Worm (Caenorhabditis elegans) whole organism, young adult: ENCODE results near the gene C18B2.5.
A peak's percentile ranks its signal among the peaks of the same experiment; 100 is the strongest.

Source experiments
- B0261.1 ChIP-seq: sonication (generic microtip); optimal IDR thresholded peaks from 2 replicates; lab custom pipeline; 2016; ENCODE audit warnings: mild to moderate bottlenecking, missing genetic modification characterization, moderate library complexity, missing compliant biosample characterization
- B0336.3 ChIP-seq: fragments of 200-800 bp; sonication (Bioruptor generic); IDR thresholded peaks from 2 replicates; pipeline ENCODE4 v1.3.6; 2022; ENCODE audit warnings: missing genetic modification characterization, missing compliant biosample characterization
- D2030.7 ChIP-seq: fragments of 200-800 bp; sonication (Bioruptor generic); IDR thresholded peaks from 2 replicates; pipeline ENCODE4 v1.3.6; 2022; ENCODE audit warnings: missing genetic modification reagents, missing genetic modification characterization, missing compliant biosample characterization
- F22D6.2 ChIP-seq: sonication (generic microtip); optimal IDR thresholded peaks from 2 replicates; lab custom pipeline; 2016; ENCODE audit warnings: mild to moderate bottlenecking, missing genetic modification characterization, missing compliant biosample characterization
- F37B4.10 ChIP-seq: fragments of 200-800 bp; sonication (Bioruptor generic); IDR thresholded peaks from 2 replicates; pipeline ENCODE4 v1.3.6; 2022; ENCODE audit warnings: missing genetic modification characterization, missing compliant biosample characterization
- F52B5.7 ChIP-seq: sonication (generic microtip); optimal IDR thresholded peaks from 2 replicates; lab custom pipeline; 2016; ENCODE audit warnings: mild to moderate bottlenecking, missing genetic modification characterization, missing compliant biosample characterization
- Y56A3A.18 ChIP-seq: fragments of 200-800 bp; sonication (Bioruptor generic); IDR thresholded peaks from 2 replicates; pipeline ENCODE4 v1.3.6; 2022; ENCODE audit warnings: missing genetic modification reagents, missing genetic modification characterization, missing compliant biosample characterization
- aptf-3 ChIP-seq: fragments of 200-800 bp; sonication (Bioruptor generic); IDR thresholded peaks from 2 replicates; pipeline ENCODE4 v1.3.6; 2022; ENCODE audit warnings: missing genetic modification characterization, missing compliant biosample characterization
- attf-5 ChIP-seq: fragments of 200-800 bp; sonication (Bioruptor generic); optimal IDR thresholded peaks from 2 replicates; lab custom pipeline; 2018; ENCODE audit warnings: mild to moderate bottlenecking, missing genetic modification characterization, missing compliant biosample characterization
- ceh-27 ChIP-seq: fragments of 200-800 bp; sonication (Bioruptor generic); optimal IDR thresholded peaks from 2 replicates; lab custom pipeline; 2018; ENCODE audit warnings: mild to moderate bottlenecking, missing genetic modification characterization, moderate library complexity, missing compliant biosample characterization
- ceh-79 ChIP-seq: sonication (generic microtip); optimal IDR thresholded peaks from 2 replicates; lab custom pipeline; 2017; ENCODE audit warnings: mild to moderate bottlenecking, missing genetic modification characterization, missing compliant biosample characterization
- dox-1 ChIP-seq: fragments of 200-800 bp; sonication (Bioruptor generic); IDR thresholded peaks from 2 replicates; pipeline ENCODE4 v1.3.6; 2022; ENCODE audit warnings: missing genetic modification reagents, missing genetic modification characterization, missing compliant biosample characterization
- dpff-1 ChIP-seq: sonication (generic microtip); optimal IDR thresholded peaks from 2 replicates; lab custom pipeline; 2017; ENCODE audit warnings: mild to moderate bottlenecking, missing genetic modification characterization, missing compliant biosample characterization
- dpl-1 ChIP-seq: fragments of 150-350 bp; optimal IDR thresholded peaks from 2 replicates; lab custom pipeline; 2014; ENCODE audit warnings: missing biosample characterization, missing genetic modification reagents, missing genetic modification characterization
- efl-1 ChIP-seq: fragments of 150-350 bp; optimal IDR thresholded peaks from 2 replicates; lab custom pipeline; 2014; ENCODE audit warnings: missing biosample characterization, missing genetic modification reagents, missing genetic modification characterization
- egl-18 ChIP-seq: fragments of 200-800 bp; sonication (Bioruptor generic); IDR thresholded peaks from 2 replicates; pipeline ENCODE4 v1.3.6; 2022; ENCODE audit warnings: missing genetic modification reagents, missing genetic modification characterization, missing compliant biosample characterization
- egl-44 ChIP-seq: fragments of 200-800 bp; sonication (Bioruptor generic); IDR thresholded peaks from 2 replicates; pipeline ENCODE4 v1.3.6; 2022; ENCODE audit warnings: missing genetic modification reagents, missing genetic modification characterization, missing compliant biosample characterization
- egrh-3 ChIP-seq: fragments of 200-800 bp; sonication (Bioruptor generic); IDR thresholded peaks from 2 replicates; pipeline ENCODE4 v1.3.6; 2022; ENCODE audit warnings: missing genetic modification reagents, missing genetic modification characterization, missing compliant biosample characterization
- ekl-4 ChIP-seq: fragments of 200-800 bp; sonication (Bioruptor generic); IDR thresholded peaks from 2 replicates; pipeline ENCODE4 v1.3.6; 2022; ENCODE audit warnings: missing genetic modification reagents, missing genetic modification characterization, missing compliant biosample characterization
- ets-4 ChIP-seq: fragments of 200-800 bp; sonication (Bioruptor generic); optimal IDR thresholded peaks from 2 replicates; lab custom pipeline; 2018; ENCODE audit warnings: mild to moderate bottlenecking, missing genetic modification characterization, missing compliant biosample characterization
- him-1 ChIP-seq: sonication (generic microtip); optimal IDR thresholded peaks from 2 replicates; lab custom pipeline; 2016; ENCODE audit warnings: missing genotype, missing genetic modification reagents, missing genetic modification characterization, missing compliant biosample characterization
- hmg-20 ChIP-seq: fragments of 200-800 bp; sonication (Bioruptor generic); IDR thresholded peaks from 2 replicates; pipeline ENCODE4 v1.3.6; 2022; ENCODE audit warnings: missing genetic modification reagents, missing genetic modification characterization, missing compliant biosample characterization
- let-526 ChIP-seq: fragments of 200-800 bp; sonication (Bioruptor generic); IDR thresholded peaks from 2 replicates; pipeline ENCODE4 v1.3.6; 2022; ENCODE audit warnings: missing genetic modification reagents, missing genetic modification characterization, missing compliant biosample characterization
- let-607 ChIP-seq, 2 experiments: fragments of 200-800 bp in 1 of 2; sonication (Bioruptor generic) in 1 of 2; sonication (generic microtip) in 1 of 2; optimal IDR thresholded peaks; 2 replicates each; lab custom pipeline; 2016 to 2018; ENCODE audit warnings: mild to moderate bottlenecking in 2 of 2, missing compliant biosample characterization in 2 of 2, missing genetic modification characterization in 2 of 2, moderate library complexity in 2 of 2, missing genotype in 1 of 2
- lin-35 ChIP-seq, 3 experiments: fragments of 150-350 bp in 2 of 3; sonication (generic microtip) in 1 of 3; optimal IDR thresholded peaks; 2 replicates each; lab custom pipeline; 2014 to 2018; ENCODE audit warnings: missing biosample characterization in 3 of 3, missing genetic modification characterization in 3 of 3, missing genetic modification reagents in 3 of 3
- lin-54 ChIP-seq: fragments of 200-800 bp; sonication (Bioruptor generic); optimal IDR thresholded peaks from 2 replicates; lab custom pipeline; 2018; ENCODE audit warnings: mild to moderate bottlenecking, missing genetic modification characterization, missing compliant biosample characterization
- lsl-1 ChIP-seq: fragments of 200-800 bp; sonication (Bioruptor generic); optimal IDR thresholded peaks from 2 replicates; lab custom pipeline; 2018; ENCODE audit warnings: mild to moderate bottlenecking, missing genetic modification characterization, moderate library complexity, missing compliant biosample characterization
- madf-6 ChIP-seq: fragments of 200-800 bp; sonication (Bioruptor generic); IDR thresholded peaks from 2 replicates; pipeline ENCODE4 v1.3.6; 2022; ENCODE audit warnings: missing genetic modification reagents, missing genetic modification characterization, missing compliant biosample characterization
- nfyb-1 ChIP-seq: fragments of 200-800 bp; sonication (Bioruptor generic); IDR thresholded peaks from 2 replicates; pipeline ENCODE4 v1.3.6; 2022; ENCODE audit warnings: missing genetic modification reagents, missing genetic modification characterization, missing compliant biosample characterization
- nhr-80 ChIP-seq: sonication (generic microtip); optimal IDR thresholded peaks from 2 replicates; lab custom pipeline; 2016; ENCODE audit warnings: missing genetic modification characterization, missing compliant biosample characterization
- pha-4 ChIP-seq: fragments of 150-350 bp; sonication (generic microtip); optimal IDR thresholded peaks from 2 replicates; lab custom pipeline; 2014; ENCODE audit warnings: missing biosample characterization, missing genetic modification reagents, missing genetic modification characterization
- snpc-1.1 ChIP-seq: sonication (generic microtip); optimal IDR thresholded peaks from 2 replicates; lab custom pipeline; 2017; ENCODE audit warnings: missing genetic modification characterization, mild to moderate bottlenecking, missing compliant biosample characterization, antibody characterized with exemption, moderate library complexity, missing genotype, missing genetic modification reagents; ENCODE audit not compliant: insufficient read depth
- snpc-3.4 ChIP-seq: sonication (generic microtip); optimal IDR thresholded peaks from 2 replicates; lab custom pipeline; 2017; ENCODE audit warnings: missing genetic modification characterization, mild to moderate bottlenecking, missing compliant biosample characterization, antibody characterized with exemption, moderate library complexity, missing genotype, missing genetic modification reagents
- unc-130 ChIP-seq: sonication (generic microtip); optimal IDR thresholded peaks from 2 replicates; lab custom pipeline; 2016; ENCODE audit warnings: missing genetic modification reagents, missing genetic modification characterization, missing compliant biosample characterization
- zfh-2 ChIP-seq: fragments of 200-800 bp; sonication (Bioruptor generic); conservative IDR thresholded peaks from 2 replicates; pipeline ENCODE4 v1.3.6; 2022; ENCODE audit warnings: missing genetic modification reagents, missing genetic modification characterization, missing compliant biosample characterization
- zim-3 ChIP-seq: sonication (generic microtip); optimal IDR thresholded peaks from 2 replicates; lab custom pipeline; 2017; ENCODE audit warnings: mild to moderate bottlenecking, missing genetic modification characterization, moderate library complexity, missing compliant biosample characterization
- ztf-28 ChIP-seq: fragments of 200-800 bp; sonication (Bioruptor generic); IDR thresholded peaks from 2 replicates; pipeline ENCODE4 v1.3.6; 2022; ENCODE audit warnings: missing genetic modification reagents, missing genetic modification characterization, missing compliant biosample characterization
- ztf-3 ChIP-seq: fragments of 200-800 bp; sonication (Bioruptor generic); optimal IDR thresholded peaks from 2 replicates; lab custom pipeline; 2018; ENCODE audit warnings: mild to moderate bottlenecking, missing genetic modification characterization, missing compliant biosample characterization

Gene C18B2.5

DNA sequence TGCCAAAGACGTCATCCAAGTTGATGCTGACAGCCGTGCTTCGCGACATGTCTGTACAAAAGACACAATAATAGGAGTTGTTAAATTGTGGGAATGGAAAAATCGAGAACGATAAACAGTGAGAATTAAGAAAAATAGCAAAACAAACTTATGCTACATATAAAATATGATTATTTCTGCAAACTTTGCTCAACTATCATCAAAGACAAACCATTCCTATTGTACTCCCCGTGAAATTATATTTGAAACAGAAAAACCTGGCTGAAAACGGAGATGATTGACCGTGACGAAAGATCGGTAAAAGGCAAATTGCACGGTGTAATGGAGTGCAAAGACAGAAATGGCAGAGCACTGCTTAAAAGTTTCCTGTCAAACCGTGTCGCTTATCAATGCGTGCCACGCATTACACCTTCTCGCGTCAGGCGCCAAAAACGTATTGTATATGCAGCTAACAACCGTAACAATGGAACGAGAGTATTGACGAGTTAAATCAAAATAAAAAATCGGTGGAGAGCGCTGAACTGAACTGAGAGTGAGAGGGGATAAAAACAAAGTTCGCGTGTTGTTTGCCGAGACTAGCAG lies at the start of gene C18B2.5:
TSS of gene C18B2.5 (minus strand) at position 51 of the 582 bp plus-strand sequence.
- TF ChIP-seq lin-35 (GFP tag; optimal IDR thresholded peaks at IDR 0.05; lab: Kevin White, UChicago), result no peak
- no peak for TF ChIP-seq ceh-27 (GFP tag; lab: Kevin White, UChicago)
- no peak for TF ChIP-seq pha-4
- no peak for TF ChIP-seq F52B5.7 (tag; lab: Kevin White, UChicago)
- no peak for TF ChIP-seq him-1
- TF ChIP-seq nhr-80, result peak; percentile 98
- TF ChIP-seq Y56A3A.18 (GFP tag; lab: Robert Waterston, UW), result no peak
- TF ChIP-seq snpc-3.4, result no peak
- peak; percentile 74 for TF ChIP-seq dox-1
- TF ChIP-seq ets-4 (GFP tag; lab: Kevin White, UChicago), result peak; percentile 80
- TF ChIP-seq ekl-4 (GFP tag; lab: Robert Waterston, UW), result no peak
- no peak for TF ChIP-seq madf-6 (GFP tag; lab: Robert Waterston, UW)
- no peak for TF ChIP-seq unc-130 (GFP tag; lab: Kevin White, UChicago)
- TF ChIP-seq ztf-3, result no peak
- TF ChIP-seq let-607 (tag; optimal IDR thresholded peaks at IDR 0.05; lab: Kevin White, UChicago), result peak; percentile 19 to 82
- peak; percentile 74 for TF ChIP-seq let-526 (GFP tag; lab: Robert Waterston, UW)
- TF ChIP-seq lin-54 (GFP tag; lab: Kevin White, UChicago), result no peak
- TF ChIP-seq attf-5 (GFP tag; lab: Kevin White, UChicago), result no peak
- no peak for TF ChIP-seq ceh-79
- no peak for TF ChIP-seq egrh-3 (GFP tag; lab: Robert Waterston, UW)
- TF ChIP-seq snpc-1.1, result no peak
- TF ChIP-seq F37B4.10, result no peak
- no peak for TF ChIP-seq egl-44 (GFP tag; lab: Robert Waterston, UW)
- no peak for TF ChIP-seq efl-1 (GFP tag; lab: Kevin White, UChicago)
- no peak for TF ChIP-seq aptf-3

DNA sequence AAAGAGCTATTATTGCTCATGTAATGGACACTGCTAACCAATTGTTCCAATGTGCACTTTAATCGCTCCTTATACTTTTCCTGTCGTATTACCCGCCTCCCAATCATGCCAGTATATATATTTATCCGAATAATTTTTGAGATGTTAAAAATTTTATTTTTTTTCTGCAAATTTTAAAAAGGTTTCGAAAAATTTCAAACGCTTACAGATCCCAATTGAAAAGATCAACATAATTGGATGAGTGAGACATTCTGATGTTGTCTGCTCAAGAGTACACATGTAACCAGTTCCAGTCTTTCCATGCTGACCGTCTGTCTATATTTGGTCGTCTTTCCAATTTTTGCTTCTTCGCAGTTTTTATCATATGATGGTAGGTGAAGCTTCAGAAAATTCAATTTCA lies 48.3 kb upstream of the C18B2.5 start, which contains the start of gene R11G1.1:
TSS of gene R11G1.1 (plus strand) at position 301 of the 400 bp plus-strand sequence.
- TF ChIP-seq dpl-1 (GFP tag; lab: Kevin White, UChicago) (no peak), dpff-1 (tag; lab: Kevin White, UChicago) (no peak), B0261.1 (tag; lab: Kevin White, UChicago) (no peak), nfyb-1 (GFP tag; lab: Robert Waterston, UW) (no peak), ztf-28 (GFP tag; lab: Robert Waterston, UW) (no peak), lsl-1 (GFP tag; lab: Kevin White, UChicago) (no peak), lin-54 (GFP tag; lab: Kevin White, UChicago) (no peak), attf-5 (GFP tag; lab: Kevin White, UChicago) (no peak), zim-3 (tag; lab: Kevin White, UChicago) (no peak), D2030.7 (GFP tag; lab: Robert Waterston, UW) (no peak), F22D6.2 (tag; lab: Kevin White, UChicago) (no peak), B0336.3 (GFP tag; lab: Robert Waterston, UW) (no peak), egrh-3 (GFP tag; lab: Robert Waterston, UW) (no peak), hmg-20 (GFP tag; lab: Robert Waterston, UW) (no peak), aptf-3 (no peak), egl-44 (GFP tag; lab: Robert Waterston, UW) (no peak), egl-18 (GFP tag; lab: Robert Waterston, UW) (no peak), zfh-2 (no peak)
